Worm (Caenorhabditis elegans): Measurements from ENCODE around the gene set-4.

ce11 chrII:6376693-6377092, 45.6 kb upstream of the set-4 start:
- TF ChIP-seq pha-4 (tag; optimal IDR thresholded peaks at IDR 0.05) = no peak
- no peak for TF ChIP-seq unc-62 (GFP tag; optimal IDR thresholded peaks at IDR 0.05)
- no peak for TF ChIP-seq hlh-1 (tag; optimal IDR thresholded peaks at IDR 0.05)
- TF ChIP-seq ztf-11 (tag; optimal IDR thresholded peaks at IDR 0.05) = no peak
- no peak for TF ChIP-seq blmp-1 (tag; optimal IDR thresholded peaks at IDR 0.05)
- no peak for TF ChIP-seq snpc-4 (tag; optimal IDR thresholded peaks at IDR 0.05)
- TF ChIP-seq mab-5 (tag; optimal IDR thresholded peaks at IDR 0.05) = no peak
- TF ChIP-seq nhr-28 (tag; optimal IDR thresholded peaks at IDR 0.05) = no peak
- no peak for TF ChIP-seq nhr-237 (tag; optimal IDR thresholded peaks at IDR 0.05)
- TF ChIP-seq unc-39 (tag; optimal IDR thresholded peaks at IDR 0.05) = no peak
- TF ChIP-seq lsy-2 (tag; optimal IDR thresholded peaks at IDR 0.05) = no peak
